Worm (Caenorhabditis elegans): ENCODE data around the gene T02H6.10.

DNA sequence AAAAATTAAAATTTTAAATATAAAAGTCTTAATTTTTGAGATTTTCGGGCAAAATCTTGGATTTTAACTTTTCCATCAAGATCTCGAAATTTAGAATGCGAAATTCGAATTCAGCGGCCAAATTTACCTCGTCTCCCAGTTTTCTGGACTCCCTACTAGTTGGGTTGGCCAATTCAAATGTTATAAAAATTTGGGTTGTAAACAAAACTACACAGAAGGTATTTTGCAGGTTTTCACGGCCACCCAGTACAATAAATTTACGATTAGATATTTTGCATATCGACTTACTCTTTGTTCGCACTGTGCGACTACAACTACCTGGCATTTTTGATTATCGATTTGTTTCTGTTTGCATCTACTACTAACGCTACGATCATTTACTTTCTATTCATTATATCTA lies 4.3 kb upstream of the T02H6.10 start, which contains the start of gene T02H6.5:
- TF ChIP-seq T26A8.4 (GFP tag; IDR thresholded peaks at IDR 0.05) (no peak), daf-12 (tag; optimal IDR thresholded peaks at IDR 0.05) (no peak), ceh-82 (tag; optimal IDR thresholded peaks at IDR 0.05) (no peak), Y48G9A.11 (GFP tag; IDR thresholded peaks at IDR 0.05) (no peak), mdl-1 (tag; optimal IDR thresholded peaks at IDR 0.05) (no peak), egl-27 (tag; optimal IDR thresholded peaks at IDR 0.05) (no peak), lir-3 (tag; optimal IDR thresholded peaks at IDR 0.05) (no peak), Y5F2A.4 (GFP tag; optimal IDR thresholded peaks at IDR 0.05) (no peak), hlh-11 (tag; optimal IDR thresholded peaks at IDR 0.05) (no peak), spr-1 (tag; optimal IDR thresholded peaks at IDR 0.05) (no peak), lin-1 (GFP tag; IDR thresholded peaks at IDR 0.05) (no peak), lin-13 (GFP tag; optimal IDR thresholded peaks at IDR 0.05) (no peak)
